Fruit fly (Drosophila melanogaster) whole organism, prepupa: ENCODE measurements around the gene ND-20L.

Experiments
- Ets96B ChIP-seq: fragments of 200-800 bp; optimal IDR thresholded peaks from 2 replicates; lab custom pipeline; 2019; ENCODE audit warnings: missing biosample characterization, mild to moderate bottlenecking, missing genetic modification characterization, moderate library complexity
- Gug ChIP-seq: fragments of 200-800 bp; sonication (Bioruptor generic); IDR thresholded peaks from 2 replicates; pipeline ENCODE4 v1.3.6; 2022; ENCODE audit warnings: missing biosample characterization, missing genetic modification characterization
- Hr39 ChIP-seq: fragments of 200-800 bp; sonication (Bioruptor generic); optimal IDR thresholded peaks from 2 replicates; lab custom pipeline; 2016; ENCODE audit warnings: missing biosample characterization, missing genetic modification characterization
- Lpt ChIP-seq: fragments of 200-800 bp; sonication (Bioruptor generic); optimal IDR thresholded peaks from 3 replicates; lab custom pipeline; 2016; ENCODE audit warnings: missing biosample characterization, missing genetic modification characterization
- Smox ChIP-seq: fragments of 200-800 bp; sonication (Bioruptor generic); optimal IDR thresholded peaks from 3 replicates; lab custom pipeline; 2016; ENCODE audit warnings: missing biosample characterization, missing genetic modification characterization
- Sox14 ChIP-seq: fragments of 200-800 bp; sonication (Bioruptor generic); optimal IDR thresholded peaks from 3 replicates; lab custom pipeline; 2016; ENCODE audit warnings: missing biosample characterization, missing genetic modification characterization
- fkh ChIP-seq: fragments of 200-800 bp; sonication (Bioruptor generic); optimal IDR thresholded peaks from 3 replicates; lab custom pipeline; 2017; ENCODE audit warnings: missing biosample characterization, mild to moderate bottlenecking, missing genetic modification characterization, moderate library complexity

DNA sequence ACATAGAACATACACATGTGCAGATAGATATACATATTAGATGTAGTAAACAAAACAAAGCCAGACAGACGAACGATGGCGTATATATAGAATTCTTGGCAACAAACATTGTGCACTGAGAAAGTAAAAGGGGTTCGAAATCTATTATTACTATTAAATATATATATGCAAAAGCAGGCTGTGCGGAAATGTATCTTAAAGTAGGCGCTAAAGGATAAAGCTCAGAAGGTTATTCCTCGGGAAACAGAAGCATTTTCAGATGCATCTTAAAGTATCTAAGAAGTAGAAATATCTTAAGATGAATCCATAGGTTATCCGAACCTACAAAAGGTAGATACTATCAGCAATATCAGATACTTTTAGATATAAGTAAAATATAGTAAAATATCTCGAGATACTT lies 19.7 kb upstream of the ND-20L start:
- TF ChIP-seq Ets96B: no peak
- TF ChIP-seq Smox: no peak
- TF ChIP-seq Sox14 (GFP tag; lab: Kevin White, UChicago): no peak
- TF ChIP-seq Lpt (GFP tag; lab: Kevin White, UChicago): no peak
- no peak for TF ChIP-seq Hr39 (GFP tag; lab: Kevin White, UChicago)
- no peak for TF ChIP-seq fkh
- no peak for TF ChIP-seq Gug (GFP tag; lab: Robert Waterston, UW)
